Fruit fly (Drosophila melanogaster) whole organism, adult: ENCODE data around the gene Gba1a.

ENCODE experiments used
- ovo ChIP-seq: fragments of 200-800 bp; sonication (Bioruptor generic); optimal IDR thresholded peaks from 2 replicates; lab custom pipeline; 2016; ENCODE audit warnings: missing biosample characterization, missing genetic modification characterization
- pad ChIP-seq: fragments of 200-800 bp; sonication (Bioruptor generic); optimal IDR thresholded peaks from 3 replicates; lab custom pipeline; 2017; ENCODE audit warnings: missing biosample characterization, missing genetic modification characterization, mild to moderate bottlenecking, moderate library complexity, missing genetic modification reagents
- tj ChIP-seq: fragments of 200-800 bp; sonication (Bioruptor generic); optimal IDR thresholded peaks from 3 replicates; lab custom pipeline; 2017; ENCODE audit warnings: missing biosample characterization, mild to moderate bottlenecking, missing genetic modification characterization, moderate library complexity

DNA sequence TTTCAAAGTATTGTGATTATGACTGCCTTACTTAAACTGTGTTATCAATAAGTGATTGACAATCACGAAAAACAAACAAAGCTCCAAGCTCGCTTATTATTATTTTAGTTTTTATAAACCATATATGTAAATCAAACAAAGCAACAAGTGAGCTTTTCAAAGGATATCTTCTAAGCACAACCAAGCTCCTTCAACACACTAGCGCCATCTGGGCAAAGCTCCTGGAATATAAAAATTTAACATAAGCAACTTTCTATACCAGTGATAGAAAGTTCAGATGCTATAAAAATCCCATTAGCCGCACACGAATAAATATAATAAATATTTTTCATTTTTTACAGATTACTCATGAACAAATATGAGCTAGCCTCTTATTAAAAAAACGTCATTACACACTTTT is 36.0 kb upstream of the Gba1a start:
- TF ChIP-seq pad (GFP tag; lab: Kevin White, UChicago) (no peak), ovo (GFP tag; lab: Kevin White, UChicago) (no peak), tj (GFP tag; lab: Kevin White, UChicago) (peak; percentile 20)
